Worm (Caenorhabditis elegans) whole organism, L1 larva: ENCODE results near the gene Y27F2A.6.
"Not testable (repeated sequence)": the region's sequence is repeated elsewhere in the genome, so short reads cannot be mapped to it uniquely, and the experiment has no call there.

ENCODE experiments used
- aly-2 ChIP-seq: fragments of 150-350 bp; optimal IDR thresholded peaks from 2 replicates; lab custom pipeline; 2014; ENCODE audit warnings: missing biosample characterization, missing genetic modification characterization
- dpl-1 ChIP-seq, 3 experiments: fragments of 150-350 bp in 2 of 3; sonication (generic microtip) in 1 of 3; optimal IDR thresholded peaks; 2 replicates each; lab custom pipeline; 2014 to 2017; ENCODE audit warnings: missing biosample characterization in 3 of 3, missing genetic modification characterization in 3 of 3, missing genetic modification reagents in 3 of 3
- egl-13 ChIP-seq: sonication (generic microtip); optimal IDR thresholded peaks from 2 replicates; lab custom pipeline; 2016; ENCODE audit warnings: missing genotype, missing genetic modification reagents, missing genetic modification characterization, missing compliant biosample characterization
- elt-2 ChIP-seq: sonication (generic microtip); optimal IDR thresholded peaks from 2 replicates; lab custom pipeline; 2016; ENCODE audit warnings: missing genetic modification characterization, mild to moderate bottlenecking, inconsistent platforms, missing compliant biosample characterization, missing genetic modification reagents
- lin-13 ChIP-seq: fragments of 150-350 bp; optimal IDR thresholded peaks from 2 replicates; lab custom pipeline; 2014; ENCODE audit warnings: missing biosample characterization, missing genetic modification reagents, missing genetic modification characterization
- mep-1 ChIP-seq: fragments of 150-350 bp; optimal IDR thresholded peaks from 2 replicates; lab custom pipeline; 2014; ENCODE audit warnings: missing biosample characterization, missing genetic modification characterization
- nhr-11 ChIP-seq: fragments of 150-350 bp; optimal IDR thresholded peaks from 2 replicates; lab custom pipeline; 2014; ENCODE audit warnings: missing biosample characterization, missing genetic modification characterization
- nhr-19 ChIP-seq: fragments of 200-800 bp; sonication (Bioruptor generic); conservative IDR thresholded peaks from 2 replicates; pipeline ENCODE4 v1.3.6; 2022; ENCODE audit warnings: missing genetic modification characterization, missing compliant biosample characterization
- nhr-20 ChIP-seq: sonication (generic microtip); optimal IDR thresholded peaks from 2 replicates; lab custom pipeline; 2016; ENCODE audit warnings: mild to moderate bottlenecking, missing genetic modification characterization, missing compliant biosample characterization
- nhr-76 ChIP-seq: sonication (generic microtip); optimal IDR thresholded peaks from 2 replicates; lab custom pipeline; 2017; ENCODE audit warnings: missing biosample characterization, missing genetic modification characterization
- unc-130 ChIP-seq: fragments of 150-350 bp; optimal IDR thresholded peaks from 2 replicates; lab custom pipeline; 2017; ENCODE audit warnings: missing biosample characterization, missing genetic modification characterization, inconsistent platforms

DNA sequence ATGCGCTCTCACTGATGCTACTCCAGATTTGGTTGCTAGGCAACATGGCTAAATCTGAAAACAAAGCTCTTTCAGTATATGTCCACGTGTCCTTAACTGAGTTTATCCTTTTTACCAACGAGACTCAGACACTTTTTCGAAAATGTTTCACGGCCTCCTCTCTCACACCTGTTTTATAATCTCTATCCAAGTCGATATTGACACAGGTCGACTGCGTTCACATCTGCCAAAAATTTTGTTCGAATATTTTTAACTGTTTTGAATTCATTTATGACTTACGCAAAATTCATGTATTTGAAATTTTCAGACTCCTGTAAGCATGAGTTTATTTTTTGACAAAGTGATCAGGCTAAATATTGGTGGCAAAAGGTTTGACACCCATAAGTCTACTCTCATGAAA, 32.6 kb upstream of the Y27F2A.6 start, which contains the start of gene ZC239.3:
- TF ChIP-seq mep-1; nhr-19; nhr-76 (tag; lab: Kevin White, UChicago); elt-2 (tag; lab: Kevin White, UChicago); dpl-1 (GFP tag; optimal IDR thresholded peaks at IDR 0.05; lab: Kevin White, UChicago); nhr-20 (tag; lab: Kevin White, UChicago); nhr-11 (tag; lab: Kevin White, UChicago); egl-13 (tag; lab: Kevin White, UChicago); unc-130 (tag; lab: Kevin White, UChicago); lin-13; aly-2 (tag; lab: Kevin White, UChicago): not testable (repeated sequence)
